Worm (Caenorhabditis elegans): ENCODE data around the gene gst-35.
A peak's percentile ranks its signal among the peaks of the same experiment; 100 is the strongest.

Gene gst-35

ce11 chrII:15219033-15219432, 33.8 kb upstream of the gst-35 start:
- TF ChIP-seq hmbx-1 (tag; optimal IDR thresholded peaks at IDR 0.05) (no peak), ceh-13 (GFP tag; optimal IDR thresholded peaks at IDR 0.05) (no peak), aly-1 (tag; optimal IDR thresholded peaks at IDR 0.05) (no peak), tbx-11 (GFP tag; IDR thresholded peaks at IDR 0.05) (no peak)

- TF ChIP-seq hnd-1 (tag; optimal IDR thresholded peaks at IDR 0.05) (no peak), B0310.2 (tag; optimal IDR thresholded peaks at IDR 0.05) (no peak), ets-7 (tag; optimal IDR thresholded peaks at IDR 0.05) (no peak), tra-4 (tag; optimal IDR thresholded peaks at IDR 0.05) (no peak), scrt-1 (GFP tag; IDR thresholded peaks at IDR 0.05) (no peak), flt-1 (GFP tag; IDR thresholded peaks at IDR 0.05) (no peak), hmbx-1 (tag; optimal IDR thresholded peaks at IDR 0.05) (no peak), aly-1 (tag; optimal IDR thresholded peaks at IDR 0.05) (no peak), ceh-36 (tag; optimal IDR thresholded peaks at IDR 0.05) (no peak), tbx-11 (GFP tag; IDR thresholded peaks at IDR 0.05) (no peak)
Observed at ce11 chrII:15218609-15219008, 33.4 kb upstream of the gst-35 start.

ce11 chrII:15217949-15218348, 32.8 kb upstream of the gst-35 start:
- TF ChIP-seq ceh-36 (tag; optimal IDR thresholded peaks at IDR 0.05), result no peak
- TF ChIP-seq hmg-4 (GFP tag; optimal IDR thresholded peaks at IDR 0.05), result peak; percentile 40

- no peak for TF ChIP-seq ama-1 (optimal IDR thresholded peaks at IDR 0.05)
Observed at ce11 chrII:15213732-15214131, 28.5 kb upstream of the gst-35 start.

ce11 chrII:15212260-15212914, 27.2 kb upstream of the gst-35 start:
- TF ChIP-seq sea-1 (GFP tag; conservative IDR thresholded peaks at IDR 0.05) (no peak), F13C5.2 (tag; optimal IDR thresholded peaks at IDR 0.05) (no peak), aly-1 (tag; optimal IDR thresholded peaks at IDR 0.05) (no peak), hmg-4 (GFP tag; optimal IDR thresholded peaks at IDR 0.05) (no peak), tra-4 (tag; optimal IDR thresholded peaks at IDR 0.05) (no peak), scrt-1 (GFP tag; IDR thresholded peaks at IDR 0.05) (no peak), hnd-1 (tag; optimal IDR thresholded peaks at IDR 0.05) (no peak), ceh-36 (tag; optimal IDR thresholded peaks at IDR 0.05) (no peak), flt-1 (GFP tag; IDR thresholded peaks at IDR 0.05) (no peak), ceh-13 (GFP tag; optimal IDR thresholded peaks at IDR 0.05) (no peak), tbx-11 (GFP tag; IDR thresholded peaks at IDR 0.05) (no peak), B0310.2 (tag; optimal IDR thresholded peaks at IDR 0.05) (no peak), hmbx-1 (tag; optimal IDR thresholded peaks at IDR 0.05) (no peak)

- no peak for TF ChIP-seq tbx-37 (GFP tag; conservative IDR thresholded peaks at IDR 0.05)
- no peak for TF ChIP-seq tra-4 (tag; optimal IDR thresholded peaks at IDR 0.05)
- TF ChIP-seq flt-1 (GFP tag; IDR thresholded peaks at IDR 0.05), result no peak
- no peak for TF ChIP-seq ets-7 (tag; optimal IDR thresholded peaks at IDR 0.05)
- no peak for TF ChIP-seq scrt-1 (GFP tag; IDR thresholded peaks at IDR 0.05)
- no peak for TF ChIP-seq hmbx-1 (tag; optimal IDR thresholded peaks at IDR 0.05)
- no peak for TF ChIP-seq ceh-13 (GFP tag; optimal IDR thresholded peaks at IDR 0.05)
- no peak for TF ChIP-seq F13C5.2 (tag; optimal IDR thresholded peaks at IDR 0.05)
- TF ChIP-seq tbx-11 (GFP tag; IDR thresholded peaks at IDR 0.05), result no peak
- TF ChIP-seq hmg-4 (GFP tag; optimal IDR thresholded peaks at IDR 0.05), result no peak
- TF ChIP-seq sea-1 (GFP tag; conservative IDR thresholded peaks at IDR 0.05), result no peak
Observed at ce11 chrII:15209309-15209708, 24.1 kb upstream of the gst-35 start.

- TF ChIP-seq tbx-11 (GFP tag; IDR thresholded peaks at IDR 0.05) (no peak), tbx-37 (GFP tag; conservative IDR thresholded peaks at IDR 0.05) (no peak), scrt-1 (GFP tag; IDR thresholded peaks at IDR 0.05) (no peak), ceh-36 (tag; optimal IDR thresholded peaks at IDR 0.05) (peak; percentile 73), ets-7 (tag; optimal IDR thresholded peaks at IDR 0.05) (no peak), flt-1 (GFP tag; IDR thresholded peaks at IDR 0.05) (no peak), B0310.2 (tag; optimal IDR thresholded peaks at IDR 0.05) (no peak), aly-1 (tag; optimal IDR thresholded peaks at IDR 0.05) (no peak)
Observed at ce11 chrII:15208874-15209273, 23.7 kb upstream of the gst-35 start.

- TF ChIP-seq tbx-11 (GFP tag; IDR thresholded peaks at IDR 0.05) (no peak), flt-1 (GFP tag; IDR thresholded peaks at IDR 0.05) (no peak), sea-1 (GFP tag; conservative IDR thresholded peaks at IDR 0.05) (no peak), hnd-1 (tag; optimal IDR thresholded peaks at IDR 0.05) (no peak), hmbx-1 (tag; optimal IDR thresholded peaks at IDR 0.05) (no peak), aly-1 (tag; optimal IDR thresholded peaks at IDR 0.05) (no peak), tbx-37 (GFP tag; conservative IDR thresholded peaks at IDR 0.05) (no peak), scrt-1 (GFP tag; IDR thresholded peaks at IDR 0.05) (no peak), ceh-36 (tag; optimal IDR thresholded peaks at IDR 0.05) (no peak), pes-1 (GFP tag; IDR thresholded peaks at IDR 0.05) (no peak), B0310.2 (tag; optimal IDR thresholded peaks at IDR 0.05) (no peak), tra-4 (tag; optimal IDR thresholded peaks at IDR 0.05) (no peak), ceh-13 (GFP tag; optimal IDR thresholded peaks at IDR 0.05) (no peak), ets-7 (tag; optimal IDR thresholded peaks at IDR 0.05) (no peak)
Observed at ce11 chrII:15208151-15208550, 23.0 kb upstream of the gst-35 start.

ce11 chrII:15207562-15207961, 22.4 kb upstream of the gst-35 start:
- TF ChIP-seq aly-1 (tag; optimal IDR thresholded peaks at IDR 0.05) (no peak), flt-1 (GFP tag; IDR thresholded peaks at IDR 0.05) (no peak), scrt-1 (GFP tag; IDR thresholded peaks at IDR 0.05) (no peak), tbx-37 (GFP tag; conservative IDR thresholded peaks at IDR 0.05) (no peak), ceh-13 (GFP tag; optimal IDR thresholded peaks at IDR 0.05) (no peak), tra-4 (tag; optimal IDR thresholded peaks at IDR 0.05) (no peak), ets-7 (tag; optimal IDR thresholded peaks at IDR 0.05) (no peak), tbx-11 (GFP tag; IDR thresholded peaks at IDR 0.05) (no peak), B0310.2 (tag; optimal IDR thresholded peaks at IDR 0.05) (no peak), pes-1 (GFP tag; IDR thresholded peaks at IDR 0.05) (no peak), hmg-4 (GFP tag; optimal IDR thresholded peaks at IDR 0.05) (no peak), sea-1 (GFP tag; conservative IDR thresholded peaks at IDR 0.05) (no peak), hmbx-1 (tag; optimal IDR thresholded peaks at IDR 0.05) (no peak), hnd-1 (tag; optimal IDR thresholded peaks at IDR 0.05) (no peak), ceh-36 (tag; optimal IDR thresholded peaks at IDR 0.05) (no peak), F13C5.2 (tag; optimal IDR thresholded peaks at IDR 0.05) (no peak)

Measured in whole organism, early embryonic.